Fruit fly (Drosophila melanogaster) whole organism, embryonic: ENCODE data around the gene CG4596.

ENCODE experiments used
- Bteb2 ChIP-seq: fragments of 200-800 bp; sonication (Bioruptor generic); optimal IDR thresholded peaks from 2 replicates; lab custom pipeline; 2016; ENCODE audit warnings: missing biosample characterization, missing genetic modification characterization
- CG10209 ChIP-seq: fragments of 200-800 bp; sonication (Bioruptor generic); optimal IDR thresholded peaks from 3 replicates; lab custom pipeline; 2017; ENCODE audit warnings: missing biosample characterization, mild to moderate bottlenecking, missing genetic modification characterization, missing genetic modification reagents
- CG1024 ChIP-seq: fragments of 200-800 bp; sonication (Bioruptor generic); IDR thresholded peaks from 2 replicates; pipeline ENCODE4 v1.3.6; 2022; ENCODE audit warnings: missing biosample characterization, missing genetic modification characterization
- CG10543 ChIP-seq: fragments of 200-800 bp; sonication (Bioruptor generic); optimal IDR thresholded peaks from 3 replicates; lab custom pipeline; 2017; ENCODE audit warnings: missing biosample characterization, mild to moderate bottlenecking, missing genetic modification characterization, moderate library complexity
- CG12071 ChIP-seq: fragments of 200-800 bp; sonication (Bioruptor generic); optimal IDR thresholded peaks from 3 replicates; lab custom pipeline; 2018; ENCODE audit warnings: missing biosample characterization, mild to moderate bottlenecking, missing genetic modification characterization
- CG13123 ChIP-seq: fragments of 200-800 bp; sonication (Bioruptor generic); optimal IDR thresholded peaks from 2 replicates; lab custom pipeline; 2016; ENCODE audit warnings: missing biosample characterization, missing genetic modification characterization
- CG13775 ChIP-seq: fragments of 200-800 bp; sonication (Bioruptor generic); optimal IDR thresholded peaks from 3 replicates; lab custom pipeline; 2017; ENCODE audit warnings: missing biosample characterization, mild to moderate bottlenecking, missing genetic modification characterization
- CG14014 ChIP-seq: fragments of 200-800 bp; sonication (Bioruptor generic); IDR thresholded peaks from 2 replicates; pipeline ENCODE4 v1.3.6; 2022; ENCODE audit warnings: missing biosample characterization, missing genetic modification characterization
- CG14965 ChIP-seq: fragments of 200-800 bp; sonication (Bioruptor generic); optimal IDR thresholded peaks from 2 replicates; lab custom pipeline; 2016; ENCODE audit warnings: missing biosample characterization, missing genetic modification characterization, borderline replicate concordance
- CG1602 ChIP-seq: fragments of 200-800 bp; sonication (Bioruptor generic); optimal IDR thresholded peaks from 3 replicates; lab custom pipeline; 2016; ENCODE audit warnings: missing biosample characterization, missing genetic modification characterization
- CG1603 ChIP-seq: fragments of 200-800 bp; sonication (Bioruptor generic); optimal IDR thresholded peaks from 2 replicates; lab custom pipeline; 2019; ENCODE audit warnings: missing biosample characterization, mild to moderate bottlenecking, missing genetic modification characterization, moderate library complexity
- CG2116 ChIP-seq: fragments of 200-800 bp; sonication (Bioruptor generic); optimal IDR thresholded peaks from 3 replicates; lab custom pipeline; 2018; ENCODE audit warnings: missing biosample characterization, mild to moderate bottlenecking, missing genetic modification characterization
- CG31224 ChIP-seq: fragments of 200-800 bp; sonication (Bioruptor generic); IDR thresholded peaks from 2 replicates; pipeline ENCODE4 v1.3.6; 2022; ENCODE audit warnings: missing biosample characterization, missing genetic modification characterization
- CG31388 ChIP-seq: fragments of 200-800 bp; sonication (Bioruptor generic); optimal IDR thresholded peaks from 2 replicates; lab custom pipeline; 2016; ENCODE audit warnings: missing biosample characterization, missing genetic modification characterization
- CG3847 ChIP-seq: fragments of 200-800 bp; sonication (Bioruptor generic); IDR thresholded peaks from 2 replicates; pipeline ENCODE4 v1.3.6; 2022; ENCODE audit warnings: missing biosample characterization, missing genetic modification characterization
- CG3995 ChIP-seq: fragments of 200-800 bp; sonication (Bioruptor generic); optimal IDR thresholded peaks from 3 replicates; lab custom pipeline; 2016; ENCODE audit warnings: missing biosample characterization, missing genetic modification characterization
- CG4282 ChIP-seq: fragments of 200-800 bp; sonication (Bioruptor generic); optimal IDR thresholded peaks from 2 replicates; lab custom pipeline; 2016; ENCODE audit warnings: missing biosample characterization, missing genetic modification characterization
- CG5245 ChIP-seq: fragments of 200-800 bp; sonication (Bioruptor generic); optimal IDR thresholded peaks from 3 replicates; lab custom pipeline; 2016; ENCODE audit warnings: missing biosample characterization, missing genetic modification characterization
- CG6683 ChIP-seq: fragments of 200-800 bp; sonication (Bioruptor generic); optimal IDR thresholded peaks from 2 replicates; lab custom pipeline; 2017; ENCODE audit warnings: missing biosample characterization, mild to moderate bottlenecking, missing genetic modification characterization, missing genetic modification reagents
- CG6791 ChIP-seq: fragments of 200-800 bp; sonication (Bioruptor generic); IDR thresholded peaks from 3 replicates; pipeline ENCODE4 v1.3.6; 2022; ENCODE audit warnings: missing biosample characterization, missing genetic modification characterization; ENCODE audit not compliant: partially characterized antibody
- CG9932 ChIP-seq: fragments of 200-800 bp; sonication (Bioruptor generic); IDR thresholded peaks from 2 replicates; pipeline ENCODE4 v1.3.6; 2022; ENCODE audit warnings: missing biosample characterization, missing genetic modification characterization
- Dp ChIP-seq: fragments of 200-800 bp; sonication (Bioruptor generic); optimal IDR thresholded peaks from 2 replicates; lab custom pipeline; 2018; ENCODE audit warnings: missing biosample characterization, mild to moderate bottlenecking, missing genetic modification characterization, moderate library complexity
- Ets97D ChIP-seq: fragments of 200-800 bp; sonication (Bioruptor generic); optimal IDR thresholded peaks from 3 replicates; lab custom pipeline; 2016; ENCODE audit warnings: missing biosample characterization, missing genetic modification characterization
- Lhr ChIP-seq: fragments of 200-800 bp; sonication (Bioruptor generic); optimal IDR thresholded peaks from 3 replicates; lab custom pipeline; 2017; ENCODE audit warnings: mild to moderate bottlenecking, missing biosample characterization, missing genetic modification reagents, missing genetic modification characterization
- MTF-1 ChIP-seq: fragments of 200-800 bp; sonication (Bioruptor generic); optimal IDR thresholded peaks from 2 replicates; lab custom pipeline; 2018; ENCODE audit warnings: missing biosample characterization, mild to moderate bottlenecking, missing genetic modification characterization, borderline replicate concordance
- NC2β ChIP-seq: fragments of 200-800 bp; sonication (Bioruptor generic); optimal IDR thresholded peaks from 2 replicates; lab custom pipeline; 2016; ENCODE audit warnings: missing biosample characterization, missing genetic modification characterization
- Nf-YA ChIP-seq: fragments of 200-800 bp; sonication (Bioruptor generic); IDR thresholded peaks from 2 replicates; pipeline ENCODE4 v1.3.6; 2022; ENCODE audit warnings: missing biosample characterization, missing genetic modification characterization
- Scr ChIP-seq: fragments of 200-800 bp; sonication (Bioruptor generic); IDR thresholded peaks from 2 replicates; pipeline ENCODE4 v1.3.6; 2022; ENCODE audit warnings: missing biosample characterization, missing genetic modification characterization; ENCODE audit not compliant: partially characterized antibody
- Six4 ChIP-seq: fragments of 200-800 bp; sonication (Bioruptor generic); optimal IDR thresholded peaks from 2 replicates; lab custom pipeline; 2016; ENCODE audit warnings: missing biosample characterization, missing genetic modification characterization
- Sry-β ChIP-seq: fragments of 200-800 bp; sonication (Bioruptor generic); optimal IDR thresholded peaks from 2 replicates; lab custom pipeline; 2018; ENCODE audit warnings: missing biosample characterization, mild to moderate bottlenecking, missing genetic modification characterization, moderate library complexity
- az2 ChIP-seq: fragments of 200-800 bp; sonication (Bioruptor generic); optimal IDR thresholded peaks from 3 replicates; lab custom pipeline; 2016; ENCODE audit warnings: missing biosample characterization, missing genetic modification characterization
- bsh ChIP-seq, 2 experiments: fragments of 200-800 bp; sonication (Bioruptor generic); optimal IDR thresholded peaks; 2 replicates each; lab custom pipeline; 2017 to 2018; ENCODE audit warnings: mild to moderate bottlenecking in 2 of 2, missing biosample characterization in 2 of 2, missing genetic modification characterization in 2 of 2, moderate library complexity in 1 of 2
- dpn ChIP-seq, 2 experiments: fragments of 200-800 bp; sonication (Bioruptor generic); optimal IDR thresholded peaks; 3 replicates each; lab custom pipeline; 2016; ENCODE audit warnings: missing biosample characterization in 2 of 2, missing genetic modification characterization in 2 of 2
- esg ChIP-seq: fragments of 200-800 bp; sonication (Bioruptor generic); conservative IDR thresholded peaks from 2 replicates; pipeline ENCODE4 v1.3.6; 2022; ENCODE audit warnings: missing biosample characterization, missing genetic modification characterization
- gce ChIP-seq: fragments of 200-800 bp; sonication (Bioruptor generic); IDR thresholded peaks from 3 replicates; pipeline ENCODE4 v1.3.6; 2022; ENCODE audit warnings: missing biosample characterization, missing genetic modification characterization
- gro ChIP-seq: fragments of 200-800 bp; sonication (Bioruptor generic); optimal IDR thresholded peaks from 2 replicates; lab custom pipeline; 2016; ENCODE audit warnings: missing biosample characterization, missing genetic modification characterization
- gsb ChIP-seq: fragments of 200-800 bp; sonication (Bioruptor generic); IDR thresholded peaks from 2 replicates; pipeline ENCODE4 v1.3.6; 2022; ENCODE audit warnings: missing biosample characterization, missing genetic modification characterization
- hth ChIP-seq: fragments of >200 bp; optimal IDR thresholded peaks from 2 replicates; lab custom pipeline; 2017; ENCODE audit warnings: inconsistent platforms
- ind ChIP-seq: fragments of 200-800 bp; sonication (Bioruptor generic); optimal IDR thresholded peaks from 3 replicates; lab custom pipeline; 2016; ENCODE audit warnings: missing biosample characterization, missing genetic modification characterization
- kay ChIP-seq: fragments of 200-800 bp; sonication (Bioruptor generic); optimal IDR thresholded peaks from 2 replicates; lab custom pipeline; 2016; ENCODE audit warnings: missing biosample characterization, missing genetic modification characterization
- ken ChIP-seq: fragments of 200-800 bp; sonication (Bioruptor generic); IDR thresholded peaks from 3 replicates; pipeline ENCODE4 v1.3.6; 2022; ENCODE audit warnings: missing biosample characterization, missing genetic modification characterization
- mam ChIP-seq: fragments of 200-800 bp; sonication (Bioruptor generic); optimal IDR thresholded peaks from 3 replicates; lab custom pipeline; 2016; ENCODE audit warnings: missing biosample characterization, missing genetic modification characterization
- otp ChIP-seq: fragments of 200-800 bp; sonication (Bioruptor generic); IDR thresholded peaks from 3 replicates; pipeline ENCODE4, ENCODE4 v1.3.6; 2022; ENCODE audit warnings: missing biosample characterization, missing genetic modification characterization
- row ChIP-seq: fragments of 200-800 bp; sonication (Bioruptor generic); IDR thresholded peaks from 3 replicates; pipeline ENCODE4 v1.3.6; 2022; ENCODE audit warnings: missing biosample characterization, missing genetic modification characterization
- stc ChIP-seq: fragments of 200-800 bp; sonication (Bioruptor generic); IDR thresholded peaks from 2 replicates; pipeline ENCODE4 v1.3.6; 2022; ENCODE audit warnings: missing biosample characterization, missing genetic modification characterization
- tgo ChIP-seq: fragments of 200-800 bp; sonication (Bioruptor generic); IDR thresholded peaks from 3 replicates; pipeline ENCODE4 v1.3.6; 2022; ENCODE audit warnings: missing biosample characterization, missing genetic modification characterization
- tna ChIP-seq: fragments of 200-800 bp; sonication (Bioruptor generic); IDR thresholded peaks from 2 replicates; pipeline ENCODE4 v1.3.6; 2022; ENCODE audit warnings: missing biosample characterization, missing genetic modification characterization; ENCODE audit not compliant: partially characterized antibody
- toy ChIP-seq: fragments of 200-800 bp; sonication (Bioruptor generic); IDR thresholded peaks from 2 replicates; pipeline ENCODE4 v1.3.6; 2022; ENCODE audit warnings: missing biosample characterization, missing genetic modification characterization
- wdn ChIP-seq: fragments of 200-800 bp; sonication (Bioruptor generic); IDR thresholded peaks from 2 replicates; pipeline ENCODE4 v1.3.6; 2022; ENCODE audit warnings: missing biosample characterization, missing genetic modification characterization
- zen2 ChIP-seq: fragments of 200-800 bp; sonication (Bioruptor generic); IDR thresholded peaks from 3 replicates; pipeline ENCODE4 v1.3.6; 2022; ENCODE audit warnings: missing biosample characterization, missing genetic modification characterization; ENCODE audit not compliant: partially characterized antibody

CG4596 gene

DNA sequence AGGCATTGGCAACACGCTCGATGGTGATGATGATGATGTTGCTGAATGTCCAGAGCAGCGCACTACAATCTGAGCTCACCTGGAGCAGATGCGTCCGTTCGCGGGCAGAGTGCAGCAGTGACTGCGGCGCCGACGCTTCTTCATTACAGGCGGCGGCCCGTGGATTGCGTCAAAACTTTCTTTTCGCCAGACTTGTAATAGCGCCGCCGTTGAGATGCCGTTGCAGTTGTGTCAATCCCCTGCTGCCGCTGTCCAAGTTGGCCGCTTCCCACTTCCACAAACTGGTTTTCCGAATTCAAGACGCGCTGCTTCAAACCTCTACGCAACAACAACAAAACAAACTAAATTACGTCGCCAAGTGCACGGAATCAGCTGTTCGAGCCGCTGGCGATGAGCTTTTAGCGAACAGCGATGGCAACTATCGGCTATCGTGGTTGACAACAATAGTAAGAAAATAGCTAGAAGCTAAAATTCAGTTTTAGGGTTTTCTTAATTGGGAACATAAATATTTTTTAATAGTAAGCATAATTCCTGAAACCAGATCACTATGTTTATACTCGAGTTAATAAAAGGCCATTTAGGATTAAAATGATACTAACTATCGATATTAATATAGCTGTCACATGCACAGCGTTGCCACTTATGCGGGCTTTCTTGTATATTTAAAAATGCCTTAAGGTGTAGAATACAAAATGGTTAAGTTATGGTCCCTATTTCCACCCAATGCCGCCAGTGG lies 9.2 kb downstream of the CG4596 start, which contains the start of gene Tpc1 (continued):
- peak; percentile 16 to 44 for TF ChIP-seq dpn (GFP tag; optimal IDR thresholded peaks at IDR 0.05; lab: Kevin White, UChicago)
- no peak for TF ChIP-seq stc (GFP tag; lab: Robert Waterston, UW)
- TF ChIP-seq mam (GFP tag; lab: Kevin White, UChicago): peak; percentile 55
- TF ChIP-seq otp (GFP tag; lab: Robert Waterston, UW): no peak
- TF ChIP-seq Six4 (GFP tag; lab: Kevin White, UChicago): no peak
- TF ChIP-seq Ets97D (GFP tag; lab: Kevin White, UChicago): peak; percentile 51
- TF ChIP-seq row (GFP tag; lab: Robert Waterston, UW): peak; percentile 93
- TF ChIP-seq CG1024 (GFP tag; lab: Robert Waterston, UW): 0 out of 2 replicates have a peak, but pooled peaks have one; percentile 18
- peak; percentile 15 for TF ChIP-seq Bteb2 (GFP tag; lab: Kevin White, UChicago)
- TF ChIP-seq az2: no peak
- TF ChIP-seq CG6791 (GFP tag; lab: Robert Waterston, UW): peak; percentile 70
- TF ChIP-seq Dp (GFP tag; lab: Kevin White, UChicago): peak; percentile 89
- peak; percentile 22; the same call in 1 of the 2 replicates for TF ChIP-seq tna (GFP tag; lab: Robert Waterston, UW)
- TF ChIP-seq CG13775 (GFP tag; lab: Kevin White, UChicago): peak; percentile 60
- TF ChIP-seq MTF-1 (GFP tag; lab: Kevin White, UChicago): no peak
- TF ChIP-seq bsh (GFP tag; optimal IDR thresholded peaks at IDR 0.05; lab: Kevin White, UChicago): peak in 1 of 2 experiments; percentile 12
- TF ChIP-seq Sry-β (GFP tag; lab: Kevin White, UChicago): peak; percentile 99
- TF ChIP-seq NC2β (GFP tag; lab: Kevin White, UChicago): no peak
- TF ChIP-seq hth (lab: Kevin White, UChicago): no peak
- TF ChIP-seq wdn (GFP tag; lab: Robert Waterston, UW): no peak
- TF ChIP-seq CG1603 (tag; lab: Kevin White, UChicago): peak; percentile 16
- no peak for TF ChIP-seq CG10209 (GFP tag; lab: Kevin White, UChicago)
- no peak for TF ChIP-seq kay (GFP tag; lab: Kevin White, UChicago)
- peak; percentile 76 for TF ChIP-seq CG2116 (GFP tag; lab: Kevin White, UChicago)
- no peak for TF ChIP-seq esg (GFP tag; lab: Robert Waterston, UW)
- TF ChIP-seq CG9932 (GFP tag; lab: Robert Waterston, UW): peak; percentile 72
- no peak; the same call in 1 of the 2 replicates for TF ChIP-seq CG14014
- TF ChIP-seq ind: peak; percentile 14
- TF ChIP-seq CG13123 (GFP tag; lab: Kevin White, UChicago): no peak
- peak; percentile 94 for TF ChIP-seq CG3995
- TF ChIP-seq CG14965 (GFP tag; lab: Kevin White, UChicago): no peak
- peak; percentile 50; the same call in 1 of the 3 replicates for TF ChIP-seq zen2 (GFP tag; lab: Robert Waterston, UW)
- TF ChIP-seq CG1602: peak; percentile 27
- peak; percentile 63 for TF ChIP-seq gro
- TF ChIP-seq CG3847 (GFP tag; lab: Robert Waterston, UW): peak; percentile 49; the same call in 1 of the 2 replicates
- no peak for TF ChIP-seq gce (GFP tag; lab: Robert Waterston, UW)
- TF ChIP-seq Lhr (GFP tag; lab: Kevin White, UChicago): peak; percentile 21
- TF ChIP-seq Scr (GFP tag; lab: Robert Waterston, UW): peak; percentile 93
- TF ChIP-seq Nf-YA: no peak
- TF ChIP-seq ken (GFP tag; lab: Robert Waterston, UW): no peak
- no peak for TF ChIP-seq toy (GFP tag; lab: Robert Waterston, UW)
- TF ChIP-seq CG31224 (GFP tag; lab: Robert Waterston, UW): no peak
- TF ChIP-seq gsb (GFP tag; lab: Robert Waterston, UW): no peak
- no peak for TF ChIP-seq CG4282
- no peak for TF ChIP-seq CG12071 (GFP tag; lab: Kevin White, UChicago)
- no peak for TF ChIP-seq tgo
- TF ChIP-seq CG6683 (GFP tag; lab: Kevin White, UChicago): no peak
- no peak for TF ChIP-seq CG31388 (GFP tag; lab: Kevin White, UChicago)
- TF ChIP-seq CG10543 (GFP tag; lab: Kevin White, UChicago): peak; percentile 9
- no peak for TF ChIP-seq CG5245
